Worm (Caenorhabditis elegans) whole organism, L2 larva: Measurements from ENCODE around the gene F23D12.10.

Source experiments
- Y55F3AM.14 ChIP-seq: fragments of 200-800 bp; sonication (Bioruptor generic); optimal IDR thresholded peaks from 2 replicates; lab custom pipeline; 2018; ENCODE audit warnings: mild to moderate bottlenecking, missing genetic modification characterization, missing compliant biosample characterization
- blmp-1 ChIP-seq: sonication (generic microtip); optimal IDR thresholded peaks from 2 replicates; lab custom pipeline; 2017; ENCODE audit warnings: missing genetic modification characterization, mild to moderate bottlenecking, missing compliant biosample characterization, antibody characterized with exemption, moderate library complexity; ENCODE audit not compliant: insufficient read depth
- egl-27 ChIP-seq: sonication (generic microtip); optimal IDR thresholded peaks from 3 replicates; lab custom pipeline; 2017; ENCODE audit warnings: missing biosample characterization, missing genetic modification reagents, missing genetic modification characterization
- elt-3 ChIP-seq: sonication (generic microtip); optimal IDR thresholded peaks from 2 replicates; lab custom pipeline; 2017; ENCODE audit warnings: missing biosample characterization, missing genetic modification characterization
- lin-39 ChIP-seq: fragments of 150-350 bp; optimal IDR thresholded peaks from 2 replicates; lab custom pipeline; 2014; ENCODE audit warnings: missing biosample characterization, missing genetic modification reagents, missing genetic modification characterization
- mab-5 ChIP-seq: fragments of 150-350 bp; optimal IDR thresholded peaks from 2 replicates; lab custom pipeline; 2014; ENCODE audit warnings: missing biosample characterization, missing genetic modification characterization
- nhr-10 ChIP-seq: sonication (generic microtip); optimal IDR thresholded peaks from 2 replicates; lab custom pipeline; 2017; ENCODE audit warnings: missing biosample characterization, missing genetic modification characterization
- nhr-11 ChIP-seq: fragments of 150-350 bp; optimal IDR thresholded peaks from 2 replicates; lab custom pipeline; 2014; ENCODE audit warnings: missing biosample characterization, missing genetic modification characterization
- nhr-12 ChIP-seq: fragments of 150-350 bp; optimal IDR thresholded peaks from 2 replicates; lab custom pipeline; 2014; ENCODE audit warnings: missing biosample characterization, missing genetic modification characterization
- nhr-237 ChIP-seq: fragments of 150-350 bp; optimal IDR thresholded peaks from 2 replicates; lab custom pipeline; 2014; ENCODE audit warnings: missing biosample characterization, missing genetic modification characterization
- sma-3 ChIP-seq: sonication (generic microtip); optimal IDR thresholded peaks from 2 replicates; lab custom pipeline; 2016; ENCODE audit warnings: missing genetic modification reagents, missing genetic modification characterization, missing compliant biosample characterization
- snpc-4 ChIP-seq: fragments of 150-350 bp; optimal IDR thresholded peaks from 2 replicates; lab custom pipeline; 2014; ENCODE audit warnings: missing biosample characterization, missing genetic modification characterization
- zag-1 ChIP-seq: fragments of 150-350 bp; optimal IDR thresholded peaks from 2 replicates; lab custom pipeline; 2014; ENCODE audit warnings: missing biosample characterization, missing genetic modification characterization
- ztf-4 ChIP-seq: fragments of 150-350 bp; optimal IDR thresholded peaks from 2 replicates; lab custom pipeline; 2014; ENCODE audit warnings: missing biosample characterization, missing genetic modification characterization

DNA sequence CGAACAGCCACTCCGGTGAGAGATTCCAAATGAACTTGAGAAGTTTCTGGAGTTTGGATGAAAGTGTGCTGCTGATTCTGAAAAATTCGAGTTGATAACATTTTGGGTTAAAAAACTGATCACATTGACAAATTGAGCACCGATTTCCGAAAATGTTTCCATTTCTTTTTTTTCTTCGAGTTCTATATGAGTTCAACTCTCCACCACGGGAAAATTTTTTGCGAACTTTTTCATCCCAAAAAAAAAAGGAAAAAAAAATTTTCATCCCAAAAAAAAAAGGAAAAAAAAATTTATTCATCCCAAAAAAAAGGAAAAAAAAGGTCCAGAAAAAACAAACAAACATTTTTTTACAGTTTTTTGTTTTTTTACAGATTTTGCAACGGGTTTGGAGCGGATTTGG lies 38.4 kb downstream of the F23D12.10 start, which contains the start of gene Y60A9A.1:
- TF ChIP-seq blmp-1 (tag; lab: Kevin White, UChicago): no peak
- TF ChIP-seq nhr-11 (tag; lab: Kevin White, UChicago): no peak
- no peak for TF ChIP-seq elt-3
- no peak for TF ChIP-seq lin-39 (tag; lab: Kevin White, UChicago)
- TF ChIP-seq nhr-237 (tag; lab: Kevin White, UChicago): no peak
- no peak for TF ChIP-seq nhr-10 (tag; lab: Kevin White, UChicago)
- no peak for TF ChIP-seq snpc-4 (tag; lab: Kevin White, UChicago)
- TF ChIP-seq ztf-4 (tag; lab: Kevin White, UChicago): no peak
- TF ChIP-seq nhr-12 (tag; lab: Kevin White, UChicago): no peak
- no peak for TF ChIP-seq zag-1 (tag; lab: Kevin White, UChicago)
- no peak for TF ChIP-seq egl-27 (tag; lab: Kevin White, UChicago)
- TF ChIP-seq sma-3 (GFP tag; lab: Kevin White, UChicago): no peak
- no peak for TF ChIP-seq Y55F3AM.14 (GFP tag; lab: Kevin White, UChicago)
- no peak for TF ChIP-seq mab-5
